Worm (Caenorhabditis elegans): ENCODE data around the gene C44C10.3.

The C44C10.3 gene

DNA sequence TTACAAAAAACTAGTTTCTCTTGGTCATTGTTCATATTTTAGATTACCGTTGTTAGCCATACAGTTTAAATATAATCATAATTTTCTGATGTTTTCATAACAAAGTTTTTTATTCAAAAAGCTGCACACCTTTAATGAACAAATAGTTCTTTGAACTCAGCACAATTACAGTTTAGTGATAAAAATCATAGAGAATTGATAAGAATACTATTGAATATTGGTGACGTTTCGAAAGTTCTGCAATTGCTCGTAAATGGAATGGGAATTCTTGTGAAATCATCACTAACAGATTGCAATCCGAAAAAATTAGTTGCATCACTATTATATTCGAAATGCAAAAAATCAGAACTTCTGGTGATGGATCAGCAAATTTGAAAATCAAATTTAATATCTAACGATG lies 31.8 kb downstream of the C44C10.3 start:
- peak; percentile 1 for TF ChIP-seq elt-2 (tag; optimal IDR thresholded peaks at IDR 0.05)
- no peak for TF ChIP-seq nhr-71 (tag; optimal IDR thresholded peaks at IDR 0.05)
- TF ChIP-seq nhr-85 (tag) = no peak
- TF ChIP-seq pax-3 (tag; optimal IDR thresholded peaks at IDR 0.05) = no peak
- TF ChIP-seq sox-4 (tag; optimal IDR thresholded peaks at IDR 0.05) = no peak

DNA sequence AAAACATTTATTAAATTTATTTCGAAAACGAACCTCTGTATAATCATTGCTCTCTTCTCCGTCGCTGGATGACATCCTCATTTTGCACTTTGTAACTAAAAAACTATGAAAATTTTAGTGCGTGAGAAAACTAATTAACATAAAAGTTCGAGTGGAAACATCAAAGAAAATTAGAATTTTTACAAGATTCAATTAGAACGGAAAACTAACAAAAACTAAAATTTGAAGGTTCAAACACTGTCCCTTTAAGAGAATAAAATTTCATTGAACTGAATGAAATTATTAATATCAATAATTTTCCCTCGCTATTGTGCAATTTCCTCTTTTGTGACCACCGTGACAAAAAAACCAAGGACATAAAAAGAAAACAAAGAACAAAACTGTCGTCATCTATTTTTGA lies 34.7 kb downstream of the C44C10.3 start, which contains the start of gene D1053.3:
TSS of gene D1053.3 (minus strand) at position 101 of the 400 bp plus-strand sequence.
- TF ChIP-seq blmp-1 (tag; optimal IDR thresholded peaks at IDR 0.05) = no peak
- no peak for TF ChIP-seq unc-30 (tag; optimal IDR thresholded peaks at IDR 0.05)
- TF ChIP-seq lin-39 (tag; optimal IDR thresholded peaks at IDR 0.05) = no peak
- TF ChIP-seq ceh-63 (GFP tag; optimal IDR thresholded peaks at IDR 0.05) = no peak
- TF ChIP-seq ceh-88 (GFP tag; IDR thresholded peaks at IDR 0.05) = no peak
- TF ChIP-seq nhr-47 (tag; optimal IDR thresholded peaks at IDR 0.05) = no peak
- no peak for TF ChIP-seq mdl-1 (tag; optimal IDR thresholded peaks at IDR 0.05)
- TF ChIP-seq lin-14 (GFP tag; optimal IDR thresholded peaks at IDR 0.05) = no peak
- TF ChIP-seq grh-1 (GFP tag; IDR thresholded peaks at IDR 0.05) = no peak
- no peak for TF ChIP-seq egl-27 (tag; optimal IDR thresholded peaks at IDR 0.05)
- no peak for TF ChIP-seq nhr-84 (tag; optimal IDR thresholded peaks at IDR 0.05)
- no peak for TF ChIP-seq unc-98 (GFP tag; IDR thresholded peaks at IDR 0.05)
- no peak for TF ChIP-seq fkh-4 (tag; optimal IDR thresholded peaks at IDR 0.05; ENCODE audit: borderline replicate concordance)
- no peak for TF ChIP-seq fos-1 (tag; optimal IDR thresholded peaks at IDR 0.05)
- no peak for TF ChIP-seq irx-1 (tag; optimal IDR thresholded peaks at IDR 0.05)
- TF ChIP-seq nhr-77 (tag; optimal IDR thresholded peaks at IDR 0.05) = no peak

DNA sequence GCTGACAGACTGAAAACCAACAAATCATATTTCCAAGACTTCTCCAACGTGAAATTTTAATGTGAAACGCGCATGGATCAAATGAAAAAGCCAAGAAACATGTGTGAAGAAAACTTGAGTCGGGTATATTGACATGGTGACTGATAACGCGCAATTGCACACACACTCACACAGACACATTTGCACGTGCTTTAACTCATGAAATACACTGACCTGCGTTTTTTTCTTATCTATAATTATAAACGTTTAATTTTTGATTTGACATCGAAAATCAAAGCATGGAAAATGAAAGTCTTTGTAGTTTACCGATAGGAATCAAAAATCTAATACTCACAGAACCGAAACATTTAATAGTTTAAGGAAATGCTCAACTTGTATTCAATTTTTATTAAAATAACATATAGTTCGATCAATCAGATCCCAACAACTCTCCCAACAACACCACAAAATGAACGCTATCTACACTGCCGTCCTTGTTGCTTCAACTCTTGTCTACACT lies 36.3 kb downstream of the C44C10.3 start, which contains the start of gene nspa-9:
TSS of gene nspa-9 (plus strand) at position 449 of the 499 bp plus-strand sequence.
- TF ChIP-seq blmp-1 (tag; optimal IDR thresholded peaks at IDR 0.05) (no peak), mep-1 (tag; optimal IDR thresholded peaks at IDR 0.05) (no peak), nhr-77 (tag; optimal IDR thresholded peaks at IDR 0.05) (no peak), nhr-47 (tag; optimal IDR thresholded peaks at IDR 0.05) (no peak), mab-9 (GFP tag; IDR thresholded peaks at IDR 0.05) (no peak), nhr-11 (tag; optimal IDR thresholded peaks at IDR 0.05) (no peak), sptf-1 (tag; optimal IDR thresholded peaks at IDR 0.05) (no peak), fkh-4 (tag; optimal IDR thresholded peaks at IDR 0.05; ENCODE audit: borderline replicate concordance) (no peak), elt-2 (tag; optimal IDR thresholded peaks at IDR 0.05) (peak; percentile 92), jun-1 (tag; optimal IDR thresholded peaks at IDR 0.05) (no peak), hlh-4 (tag; optimal IDR thresholded peaks at IDR 0.05) (no peak), nhr-90 (tag; optimal IDR thresholded peaks at IDR 0.05; ENCODE audit: poor library complexity) (peak; percentile 36), zip-4 (GFP tag; optimal IDR thresholded peaks at IDR 0.05) (no peak), fkh-8 (tag; optimal IDR thresholded peaks at IDR 0.05) (peak; percentile 10), lin-39 (tag; optimal IDR thresholded peaks at IDR 0.05) (no peak), swsn-7 (tag; optimal IDR thresholded peaks at IDR 0.05) (no peak), tbx-2 (tag; optimal IDR thresholded peaks at IDR 0.05) (no peak), nhr-71 (tag; optimal IDR thresholded peaks at IDR 0.05) (peak; percentile 47), nhr-19 (GFP tag; conservative IDR thresholded peaks at IDR 0.05) (no peak), fkh-10 (GFP tag; optimal IDR thresholded peaks at IDR 0.05) (no peak), nhr-76 (tag; optimal IDR thresholded peaks at IDR 0.05) (no peak), dpl-1 (GFP tag; optimal IDR thresholded peaks at IDR 0.05) (no peak), lin-14 (GFP tag; optimal IDR thresholded peaks at IDR 0.05) (peak; percentile 33), aha-1 (tag; optimal IDR thresholded peaks at IDR 0.05) (no peak), alr-1 (tag; optimal IDR thresholded peaks at IDR 0.05; ENCODE audit: borderline replicate concordance) (no peak), unc-62 (GFP tag; optimal IDR thresholded peaks at IDR 0.05) (no peak), nhr-84 (tag; optimal IDR thresholded peaks at IDR 0.05) (no peak), snpc-4 (tag; optimal IDR thresholded peaks at IDR 0.05) (no peak), tlp-1 (tag; optimal IDR thresholded peaks at IDR 0.05) (no peak), mdl-1 (tag; optimal IDR thresholded peaks at IDR 0.05) (peak in 1 of 2 experiments; percentile 57), ets-5 (GFP tag; IDR thresholded peaks at IDR 0.05) (no peak), pqm-1 (tag; optimal IDR thresholded peaks at IDR 0.05) (peak; percentile 46), ceh-88 (GFP tag; IDR thresholded peaks at IDR 0.05) (no peak), elt-3 (tag; optimal IDR thresholded peaks at IDR 0.05) (no peak), F16B12.6 (tag; optimal IDR thresholded peaks at IDR 0.05) (no peak), egl-27 (tag; optimal IDR thresholded peaks at IDR 0.05) (no peak), ceh-63 (GFP tag; optimal IDR thresholded peaks at IDR 0.05) (no peak), pax-3 (tag; optimal IDR thresholded peaks at IDR 0.05) (no peak), sox-4 (tag; optimal IDR thresholded peaks at IDR 0.05) (no peak), lin-35 (GFP tag; optimal IDR thresholded peaks at IDR 0.05) (peak in 1 of 2 experiments; percentile 30)

All from whole organism, L1 larva.